Worm (Caenorhabditis elegans) whole organism, mixed stage, embryonic: ENCODE results near the gene C32D5.8.

Experiments used
- M03D4.4 ChIP-seq: sonication (generic microtip); optimal IDR thresholded peaks from 2 replicates; lab custom pipeline; 2017; ENCODE audit warnings: mild to moderate bottlenecking, missing genetic modification characterization, missing compliant biosample characterization
- bed-3 ChIP-seq: fragments of 200-800 bp; sonication (Bioruptor generic); optimal IDR thresholded peaks from 3 replicates; lab custom pipeline; 2018; ENCODE audit warnings: mild to moderate bottlenecking, missing genetic modification characterization, moderate library complexity, missing compliant biosample characterization
- blmp-1 ChIP-seq: fragments of 150-350 bp; optimal IDR thresholded peaks from 2 replicates; lab custom pipeline; 2014; ENCODE audit warnings: missing biosample characterization, missing genetic modification characterization
- ceh-39 ChIP-seq: fragments of 150-350 bp; optimal IDR thresholded peaks from 2 replicates; lab custom pipeline; 2014; ENCODE audit warnings: missing biosample characterization, missing genetic modification characterization
- ces-1 ChIP-seq: fragments of 150-350 bp; optimal IDR thresholded peaks from 2 replicates; lab custom pipeline; 2014; ENCODE audit warnings: missing biosample characterization, missing genetic modification reagents, missing genetic modification characterization
- ham-2 ChIP-seq: fragments of 200-800 bp; sonication (Bioruptor generic); optimal IDR thresholded peaks from 2 replicates; lab custom pipeline; 2018; ENCODE audit warnings: mild to moderate bottlenecking, missing genetic modification characterization, missing compliant biosample characterization
- hlh-1 ChIP-seq: fragments of 150-350 bp; optimal IDR thresholded peaks from 2 replicates; lab custom pipeline; 2014; ENCODE audit warnings: missing biosample characterization, missing genetic modification reagents, missing genetic modification characterization
- lin-32 ChIP-seq: fragments of 200-800 bp; sonication (Bioruptor generic); optimal IDR thresholded peaks from 2 replicates; lab custom pipeline; 2018; ENCODE audit warnings: mild to moderate bottlenecking, missing genetic modification characterization, missing compliant biosample characterization
- mep-1 ChIP-seq: fragments of 150-350 bp; optimal IDR thresholded peaks from 2 replicates; lab custom pipeline; 2017; ENCODE audit warnings: missing biosample characterization, missing genetic modification reagents, missing genetic modification characterization, inconsistent platforms
- nhr-12 ChIP-seq: fragments of 150-350 bp; optimal IDR thresholded peaks from 2 replicates; lab custom pipeline; 2014; ENCODE audit warnings: missing biosample characterization, missing genetic modification characterization
- nhr-2 ChIP-seq: fragments of 150-350 bp; optimal IDR thresholded peaks from 2 replicates; lab custom pipeline; 2014; ENCODE audit warnings: missing biosample characterization, missing genetic modification characterization
- nhr-237 ChIP-seq: fragments of 150-350 bp; optimal IDR thresholded peaks from 2 replicates; lab custom pipeline; 2014; ENCODE audit warnings: missing biosample characterization, missing genetic modification characterization
- nhr-76 ChIP-seq: sonication (generic microtip); optimal IDR thresholded peaks from 2 replicates; lab custom pipeline; 2017; ENCODE audit warnings: missing biosample characterization, missing genetic modification characterization
- pha-4 ChIP-seq: fragments of 150-350 bp; optimal IDR thresholded peaks from 2 replicates; lab custom pipeline; 2018; ENCODE audit warnings: missing biosample characterization, missing genetic modification reagents, missing genetic modification characterization
- tbx-8 ChIP-seq: fragments of 200-800 bp; sonication (Bioruptor generic); optimal IDR thresholded peaks from 2 replicates; lab custom pipeline; 2018; ENCODE audit warnings: mild to moderate bottlenecking, missing genetic modification characterization, moderate library complexity, missing compliant biosample characterization
- unc-120 ChIP-seq: sonication (generic microtip); optimal IDR thresholded peaks from 2 replicates; lab custom pipeline; 2017; ENCODE audit warnings: missing genetic modification characterization, missing compliant biosample characterization; ENCODE audit not compliant: poor library complexity, severe bottlenecking
- unc-62 ChIP-seq: fragments of 150-350 bp; optimal IDR thresholded peaks from 2 replicates; lab custom pipeline; 2014; ENCODE audit warnings: missing biosample characterization, missing genetic modification reagents, missing genetic modification characterization
- zip-8 ChIP-seq: fragments of 150-350 bp; optimal IDR thresholded peaks from 2 replicates; lab custom pipeline; 2014; ENCODE audit warnings: missing biosample characterization, missing genetic modification characterization

C32D5.8 gene

DNA sequence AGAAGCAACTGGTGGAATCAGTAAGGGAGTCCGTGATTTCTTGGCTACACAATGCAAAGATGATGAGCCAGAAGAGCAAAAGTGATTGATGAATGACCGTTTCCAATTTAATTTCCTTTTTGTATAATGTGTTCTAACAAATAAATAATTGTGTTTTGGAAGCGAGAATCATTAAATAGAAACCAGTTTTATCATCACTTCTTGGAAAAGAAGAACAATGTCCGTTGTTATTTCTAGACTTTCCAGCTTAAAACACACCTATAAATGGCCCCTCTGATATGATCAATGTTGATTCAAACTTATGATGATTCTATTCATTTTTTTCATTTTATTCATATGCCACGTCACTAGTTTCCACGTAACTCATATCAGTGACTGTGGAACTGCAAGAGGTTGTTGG is 39.6 kb downstream of the C32D5.8 start, which contains the start of gene C29F5.8:
Gene C29F5.8, plus strand, starts transcription at position 301 of the 400 bp plus-strand sequence.
- TF ChIP-seq zip-8, result no peak
- no peak for TF ChIP-seq nhr-12 (tag; lab: Kevin White, UChicago)
- TF ChIP-seq nhr-237, result no peak

DNA sequence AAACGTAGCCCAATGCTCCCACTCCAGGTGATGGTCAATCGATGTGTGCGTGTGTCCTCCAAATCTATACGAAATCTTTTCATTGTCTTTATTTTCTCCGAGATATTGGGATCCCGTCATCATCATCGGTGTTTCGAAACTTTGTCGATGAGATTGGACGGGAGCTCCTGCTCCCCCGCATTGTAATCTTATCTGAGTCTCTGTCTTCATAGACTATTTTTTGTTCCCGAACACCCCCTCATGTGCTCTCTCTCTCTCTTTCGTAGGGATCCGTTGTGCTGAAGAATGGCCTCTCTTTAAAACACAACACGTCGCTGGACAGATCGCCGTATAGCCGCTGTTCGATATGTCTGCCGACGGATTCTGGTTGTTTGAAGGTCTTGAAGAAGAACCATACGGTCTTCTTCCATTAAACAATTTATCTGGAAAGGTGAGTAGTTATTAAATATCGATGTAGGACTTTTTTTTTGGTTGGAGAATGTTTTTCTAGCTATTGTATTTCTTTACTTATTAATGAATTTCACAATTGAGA is 42.5 kb downstream of the C32D5.8 start, which contains the start of gene C29F5.1:
Gene C29F5.1, plus strand, starts transcription at position 317 of the 532 bp plus-strand sequence.
- no peak for TF ChIP-seq pha-4 (tag; lab: Kevin White, UChicago)
- no peak for TF ChIP-seq M03D4.4 (tag; lab: Kevin White, UChicago)
- peak; percentile 31 for TF ChIP-seq unc-62 (GFP tag; lab: Kevin White, UChicago)
- peak; percentile 70 for TF ChIP-seq hlh-1 (tag; lab: Kevin White, UChicago)
- TF ChIP-seq blmp-1 (tag; lab: Kevin White, UChicago), result no peak
- TF ChIP-seq tbx-8 (GFP tag; lab: Kevin White, UChicago), result no peak
- no peak for TF ChIP-seq ham-2 (GFP tag; lab: Kevin White, UChicago)
- no peak for TF ChIP-seq nhr-76 (tag; lab: Kevin White, UChicago)
- no peak for TF ChIP-seq nhr-237
- peak; percentile 17 for TF ChIP-seq unc-120 (tag; lab: Kevin White, UChicago)
- no peak for TF ChIP-seq mep-1 (tag; lab: Kevin White, UChicago)
- no peak for TF ChIP-seq nhr-2 (tag; lab: Kevin White, UChicago)
- TF ChIP-seq zip-8, result no peak

DNA sequence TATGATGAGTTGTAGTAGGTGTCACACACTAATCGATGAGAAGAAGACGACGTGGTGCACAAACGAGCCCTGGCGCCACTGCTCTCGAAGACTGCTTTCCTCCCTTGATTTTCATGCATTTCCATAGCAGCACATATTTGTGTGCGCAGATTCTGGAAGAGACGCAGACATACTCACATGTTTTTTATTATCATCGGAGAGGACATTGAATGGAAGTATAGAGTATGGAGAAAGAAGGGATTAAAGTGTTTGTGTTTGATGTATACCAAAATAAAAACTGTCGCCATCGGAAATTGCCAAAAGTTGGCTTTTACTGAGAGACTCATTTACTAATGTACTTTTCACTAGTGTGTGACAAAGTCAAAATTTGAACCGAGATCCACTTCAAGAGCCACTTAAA is 51.5 kb downstream of the C32D5.8 start, which contains the start of gene mps-1:
Gene mps-1, minus strand, starts transcription at position 101 of the 400 bp plus-strand sequence.
- no peak for TF ChIP-seq ces-1 (GFP tag; lab: Kevin White, UChicago)
- no peak for TF ChIP-seq ceh-39 (tag; lab: Kevin White, UChicago)
- no peak for TF ChIP-seq zip-8
- no peak for TF ChIP-seq bed-3 (GFP tag; lab: Kevin White, UChicago)
- no peak for TF ChIP-seq lin-32 (GFP tag; lab: Kevin White, UChicago)
- TF ChIP-seq, all 35 proteins: peak for 0
